Worm (Caenorhabditis elegans): ENCODE results near the gene F52H2.1.

DNA sequence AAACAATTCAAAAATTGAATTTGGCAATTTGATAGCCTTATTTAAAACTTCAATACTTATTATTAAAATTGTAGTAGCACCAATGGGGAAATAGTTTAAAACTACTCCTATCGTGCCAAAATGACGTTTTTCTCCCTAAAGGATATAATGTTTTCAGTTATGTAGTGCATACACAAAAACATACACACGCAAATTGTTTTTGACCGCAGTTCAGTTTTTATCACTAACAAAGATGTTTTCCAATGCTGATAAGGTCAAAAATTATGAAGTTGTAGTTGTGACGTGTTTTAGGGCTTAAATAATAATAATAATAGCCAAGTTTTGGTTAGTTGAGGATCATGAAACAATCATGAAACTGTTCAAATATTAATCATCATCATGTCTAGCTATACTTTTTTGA is 17.1 kb downstream of the F52H2.1 start:
- TF ChIP-seq fkh-10 (GFP tag; optimal IDR thresholded peaks at IDR 0.05) (no peak), aha-1 (tag) (no peak), php-3 (GFP tag; IDR thresholded peaks at IDR 0.05) (no peak), nhr-28 (tag; optimal IDR thresholded peaks at IDR 0.05) (peak; percentile 85), lin-29 (GFP tag; IDR thresholded peaks at IDR 0.05) (no peak), D1046.2 (GFP tag; IDR thresholded peaks at IDR 0.05) (no peak)
